Worm (Caenorhabditis elegans) whole organism, early embryonic: ENCODE results near the gene F17C11.12.

Experiments used
- B0310.2 ChIP-seq: sonication (generic microtip); optimal IDR thresholded peaks from 2 replicates; lab custom pipeline; 2016; ENCODE audit warnings: mild to moderate bottlenecking, missing genetic modification characterization, missing compliant biosample characterization
- F13C5.2 ChIP-seq: sonication (generic microtip); optimal IDR thresholded peaks from 2 replicates; lab custom pipeline; 2017; ENCODE audit warnings: mild to moderate bottlenecking, missing genetic modification characterization, inconsistent platforms, missing compliant biosample characterization
- aly-1 ChIP-seq: sonication (generic microtip); optimal IDR thresholded peaks from 2 replicates; lab custom pipeline; 2016; ENCODE audit warnings: missing genetic modification characterization, missing compliant biosample characterization
- ama-1 ChIP-seq: fragments of 150-350 bp; optimal IDR thresholded peaks from 2 replicates; lab custom pipeline; 2014
- ceh-13 ChIP-seq: fragments of 200-800 bp; sonication (Bioruptor generic); optimal IDR thresholded peaks from 2 replicates; lab custom pipeline; 2018; ENCODE audit warnings: mild to moderate bottlenecking, missing genetic modification characterization, missing compliant biosample characterization
- ceh-36 ChIP-seq: sonication (generic microtip); optimal IDR thresholded peaks from 2 replicates; lab custom pipeline; 2016; ENCODE audit warnings: missing genetic modification characterization, inconsistent platforms, missing compliant biosample characterization
- ets-7 ChIP-seq: sonication (generic microtip); optimal IDR thresholded peaks from 2 replicates; lab custom pipeline; 2016; ENCODE audit warnings: missing genotype, missing genetic modification characterization, missing compliant biosample characterization
- flt-1 ChIP-seq: fragments of 200-800 bp; sonication (Bioruptor generic); IDR thresholded peaks from 2 replicates; pipeline ENCODE4 v1.3.6; 2022; ENCODE audit warnings: missing genetic modification characterization, missing compliant biosample characterization
- hmbx-1 ChIP-seq: sonication (generic microtip); optimal IDR thresholded peaks from 2 replicates; lab custom pipeline; 2016; ENCODE audit warnings: mild to moderate bottlenecking, missing genetic modification characterization, missing compliant biosample characterization
- hmg-4 ChIP-seq: fragments of 200-800 bp; sonication (Bioruptor generic); optimal IDR thresholded peaks from 2 replicates; lab custom pipeline; 2018; ENCODE audit warnings: mild to moderate bottlenecking, missing genetic modification characterization, missing compliant biosample characterization
- hnd-1 ChIP-seq: sonication (generic microtip); optimal IDR thresholded peaks from 2 replicates; lab custom pipeline; 2016; ENCODE audit warnings: missing genetic modification characterization, missing compliant biosample characterization
- pes-1 ChIP-seq: fragments of 200-800 bp; sonication (Bioruptor generic); IDR thresholded peaks from 2 replicates; pipeline ENCODE4 v1.3.6; 2022; ENCODE audit warnings: missing genetic modification reagents, missing genetic modification characterization, missing compliant biosample characterization
- scrt-1 ChIP-seq: fragments of 200-800 bp; sonication (Bioruptor generic); IDR thresholded peaks from 2 replicates; pipeline ENCODE4 v1.3.6; 2022; ENCODE audit warnings: missing genetic modification characterization, missing compliant biosample characterization
- sea-1 ChIP-seq: fragments of 200-800 bp; sonication (Bioruptor generic); conservative IDR thresholded peaks from 2 replicates; pipeline ENCODE4 v1.3.6; 2022; ENCODE audit warnings: missing genetic modification characterization, missing compliant biosample characterization
- tbx-11 ChIP-seq: fragments of 200-800 bp; sonication (Bioruptor generic); IDR thresholded peaks from 2 replicates; pipeline ENCODE4 v1.3.6; 2022; ENCODE audit warnings: missing genetic modification characterization, missing compliant biosample characterization
- tbx-37 ChIP-seq: fragments of 200-800 bp; sonication (Bioruptor generic); conservative IDR thresholded peaks from 2 replicates; pipeline ENCODE4 v1.3.6; 2022; ENCODE audit warnings: missing genetic modification reagents, missing genetic modification characterization, missing compliant biosample characterization
- tra-4 ChIP-seq: sonication (generic microtip); optimal IDR thresholded peaks from 2 replicates; lab custom pipeline; 2017; ENCODE audit warnings: missing genetic modification characterization, missing compliant biosample characterization

F17C11.12 gene

DNA sequence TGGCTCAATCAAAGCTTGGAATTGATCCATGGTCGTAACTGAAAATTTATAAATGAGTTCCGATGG is 39.8 kb downstream of the F17C11.12 start, which contains the start of gene sec-61.G:
Gene sec-61.G (minus strand): TSS at position 38 of the 66 bp plus-strand sequence.
- TF ChIP-seq hmbx-1 (tag; lab: Kevin White, UChicago) (no peak), hmg-4 (no peak), sea-1 (no peak), tbx-11 (GFP tag; lab: Robert Waterston, UW) (no peak), pes-1 (GFP tag; lab: Robert Waterston, UW) (no peak), scrt-1 (GFP tag; lab: Robert Waterston, UW) (no peak)

DNA sequence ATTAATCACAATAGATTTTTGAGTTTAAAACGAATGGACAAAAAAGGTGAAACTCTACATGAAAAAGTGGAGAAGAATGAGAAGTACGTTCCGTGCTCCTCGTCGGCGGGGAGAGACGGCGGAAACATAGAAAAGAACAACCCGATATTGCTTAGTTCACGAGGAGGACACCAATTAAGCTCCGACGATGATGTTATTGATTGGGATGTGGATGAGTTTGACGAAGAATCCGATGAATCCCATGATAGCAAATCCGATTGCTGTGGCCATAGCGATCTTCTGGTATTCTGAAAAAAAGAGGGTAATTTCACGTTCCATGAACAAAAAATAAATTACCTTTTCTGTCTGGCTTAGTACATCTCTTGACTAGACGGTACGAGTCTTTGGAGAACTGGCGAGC is 40.0 kb downstream of the F17C11.12 start:
- TF ChIP-seq ceh-13 (GFP tag; lab: Kevin White, UChicago) (no peak), pes-1 (GFP tag; lab: Robert Waterston, UW) (no peak), flt-1 (GFP tag; lab: Robert Waterston, UW) (no peak), ceh-36 (tag; lab: Kevin White, UChicago) (no peak)

DNA sequence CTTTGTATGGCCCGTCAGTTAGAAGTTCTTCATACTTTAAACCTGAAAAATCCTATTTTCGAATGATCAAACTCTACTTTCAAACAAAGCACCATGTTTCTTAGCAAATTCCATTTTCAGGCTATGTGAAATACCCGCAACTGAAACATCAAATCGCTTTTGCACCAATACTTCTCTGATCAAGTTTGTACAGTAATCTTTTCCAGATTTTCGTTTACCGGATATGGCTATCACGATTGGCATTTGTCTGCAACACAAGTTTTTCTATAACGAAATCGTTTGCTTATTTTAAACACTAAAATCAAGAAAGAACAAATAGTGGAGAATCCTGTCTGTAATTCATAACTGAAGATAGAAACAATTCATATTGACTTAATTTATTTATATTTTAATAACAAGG is 40.4 kb downstream of the F17C11.12 start, which contains the start of gene F32D8.13:
Gene F32D8.13 (minus strand): TSS at position 249 of the 400 bp plus-strand sequence.
- no peak for TF ChIP-seq hnd-1 (tag; lab: Kevin White, UChicago)
- no peak for TF ChIP-seq aly-1 (tag; lab: Kevin White, UChicago)
- no peak for TF ChIP-seq F13C5.2 (tag; lab: Kevin White, UChicago)
- no peak for TF ChIP-seq ceh-13 (GFP tag; lab: Kevin White, UChicago)

DNA sequence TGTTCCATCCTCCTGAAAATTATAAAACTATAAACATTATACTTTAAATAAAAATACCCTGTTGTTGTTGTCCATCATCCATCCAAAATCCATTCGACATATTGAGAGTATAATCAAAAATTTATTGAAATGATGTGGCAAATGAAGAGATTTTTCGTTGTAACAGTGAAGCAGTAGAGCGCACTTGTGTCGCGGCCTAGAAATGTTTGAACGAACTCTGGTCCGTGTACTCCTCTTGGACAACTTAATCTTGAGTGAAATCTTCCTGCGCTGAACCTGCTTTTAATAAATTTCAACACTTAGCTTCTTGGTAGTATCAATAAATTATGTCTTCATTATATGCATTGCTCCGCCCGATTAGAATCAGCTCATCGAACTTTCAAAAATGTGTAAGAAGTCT is 42.1 kb downstream of the F17C11.12 start, which contains the start of the genes F32D8.14 and F32D8.5:
Gene F32D8.14 (minus strand): TSS at position 188 of the 400 bp plus-strand sequence.
Gene F32D8.5 (plus strand): TSS at position 200 of the 400 bp plus-strand sequence.
- TF ChIP-seq ceh-36 (tag; lab: Kevin White, UChicago): no peak
- TF ChIP-seq F13C5.2 (tag; lab: Kevin White, UChicago): peak; percentile 19
- peak; percentile 28; the same call in 1 of the 2 replicates for TF ChIP-seq pes-1 (GFP tag; lab: Robert Waterston, UW)
- TF ChIP-seq tbx-37 (GFP tag; lab: Robert Waterston, UW): peak; percentile 69

DNA sequence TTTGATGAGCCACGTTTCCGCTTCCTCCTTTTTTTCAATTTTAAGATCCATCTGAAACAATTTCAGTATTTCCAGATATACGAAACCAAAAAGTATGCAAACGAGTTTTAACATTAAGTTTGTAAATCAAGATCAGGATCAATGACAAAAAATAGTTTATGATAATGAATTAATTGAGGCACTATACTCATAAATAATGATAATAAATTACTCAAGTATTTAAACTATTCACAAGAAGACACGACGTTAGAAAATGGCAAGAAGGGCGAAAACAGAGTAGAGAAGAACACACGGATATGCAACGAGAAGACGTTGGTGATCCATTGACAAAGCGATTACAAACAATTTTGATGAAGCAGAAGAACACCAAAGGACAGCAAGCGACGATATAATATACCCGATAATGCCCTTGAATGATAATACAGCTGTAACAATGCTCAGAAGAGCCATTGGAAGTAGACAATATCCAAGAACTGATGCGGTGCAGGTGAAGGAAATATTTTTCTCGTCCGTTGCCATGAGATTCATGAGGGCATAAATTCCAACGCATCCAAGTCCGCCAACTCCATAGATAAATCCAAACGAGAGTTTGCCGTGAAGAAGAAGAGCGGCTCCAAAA is 43.1 kb downstream of the F17C11.12 start, which contains the start of gene F32D8.4:
Gene F32D8.4 (minus strand): TSS at position 51 of the 619 bp plus-strand sequence.
- TF ChIP-seq sea-1: no peak
- TF ChIP-seq tbx-37 (GFP tag; lab: Robert Waterston, UW): no peak
- no peak for TF ChIP-seq tbx-11 (GFP tag; lab: Robert Waterston, UW)
- no peak for TF ChIP-seq F13C5.2 (tag; lab: Kevin White, UChicago)
- no peak for TF ChIP-seq ets-7
- no peak for TF ChIP-seq ceh-13 (GFP tag; lab: Kevin White, UChicago)
- no peak for TF ChIP-seq hnd-1 (tag; lab: Kevin White, UChicago)
- TF ChIP-seq ceh-36 (tag; lab: Kevin White, UChicago): no peak
- TF ChIP-seq tra-4 (tag; lab: Kevin White, UChicago): no peak
- TF ChIP-seq hmbx-1 (tag; lab: Kevin White, UChicago): no peak
- no peak for TF ChIP-seq pes-1 (GFP tag; lab: Robert Waterston, UW)
- TF ChIP-seq scrt-1 (GFP tag; lab: Robert Waterston, UW): no peak
- no peak for TF ChIP-seq B0310.2 (tag; lab: Kevin White, UChicago)
- no peak for TF ChIP-seq aly-1 (tag; lab: Kevin White, UChicago)
- TF ChIP-seq hmg-4: no peak

DNA sequence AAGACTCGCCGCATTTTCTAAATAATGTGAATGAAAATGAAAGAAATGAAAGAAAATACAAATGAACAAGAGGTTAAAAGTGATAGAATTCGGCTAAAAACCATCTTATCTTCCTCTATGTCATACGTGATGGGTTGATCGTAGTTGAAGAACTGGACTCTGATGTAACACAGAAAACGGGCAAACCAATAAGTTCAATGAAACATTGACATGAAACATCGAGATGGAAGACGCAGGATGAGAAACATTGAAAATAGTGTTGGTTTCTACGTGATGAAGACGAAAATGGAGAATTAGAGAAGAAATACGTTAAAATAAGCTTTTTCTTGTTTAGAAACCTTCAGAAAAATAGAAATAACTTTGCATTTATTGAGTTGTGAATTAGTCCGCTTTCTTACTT is 45.7 kb downstream of the F17C11.12 start, which contains the start of gene F32D8.12:
Gene F32D8.12 (minus strand): TSS at position 48 of the 400 bp plus-strand sequence.
- TF ChIP-seq aly-1 (tag; lab: Kevin White, UChicago): no peak
- TF ChIP-seq ets-7: no peak
- no peak for TF ChIP-seq scrt-1 (GFP tag; lab: Robert Waterston, UW)
- no peak for TF ChIP-seq tbx-37 (GFP tag; lab: Robert Waterston, UW)
- TF ChIP-seq flt-1 (GFP tag; lab: Robert Waterston, UW): no peak
- no peak for TF ChIP-seq sea-1
- TF ChIP-seq F13C5.2 (tag; lab: Kevin White, UChicago): no peak
- TF ChIP-seq tra-4 (tag; lab: Kevin White, UChicago): no peak
- no peak for TF ChIP-seq tbx-11 (GFP tag; lab: Robert Waterston, UW)
- no peak for TF ChIP-seq ama-1 (lab: Kevin White, UChicago)

DNA sequence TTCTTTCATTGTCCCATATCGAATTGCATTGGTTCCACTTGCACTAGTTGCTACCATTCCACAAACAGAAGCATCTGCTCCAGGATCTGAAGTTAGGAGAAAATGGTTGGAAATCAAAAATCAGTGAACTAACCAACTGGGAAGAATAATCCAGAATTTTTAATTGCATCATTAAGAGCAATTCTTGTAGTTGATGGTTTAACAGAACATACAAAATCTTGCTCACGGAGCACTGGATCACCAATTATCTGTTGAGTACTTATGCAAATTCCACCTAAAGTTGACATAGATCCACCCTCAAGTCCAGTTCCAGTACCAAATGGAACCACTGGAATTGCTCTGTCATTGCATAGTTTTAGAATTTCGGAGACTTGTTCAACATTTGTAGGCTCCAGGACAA is 46.9 kb downstream of the F17C11.12 start:
- TF ChIP-seq ets-7 (no peak), flt-1 (GFP tag; lab: Robert Waterston, UW) (no peak), aly-1 (tag; lab: Kevin White, UChicago) (no peak), pes-1 (GFP tag; lab: Robert Waterston, UW) (no peak), ceh-36 (tag; lab: Kevin White, UChicago) (no peak), ceh-13 (GFP tag; lab: Kevin White, UChicago) (no peak), hnd-1 (tag; lab: Kevin White, UChicago) (no peak), tra-4 (tag; lab: Kevin White, UChicago) (no peak), F13C5.2 (tag; lab: Kevin White, UChicago) (no peak), sea-1 (no peak)

DNA sequence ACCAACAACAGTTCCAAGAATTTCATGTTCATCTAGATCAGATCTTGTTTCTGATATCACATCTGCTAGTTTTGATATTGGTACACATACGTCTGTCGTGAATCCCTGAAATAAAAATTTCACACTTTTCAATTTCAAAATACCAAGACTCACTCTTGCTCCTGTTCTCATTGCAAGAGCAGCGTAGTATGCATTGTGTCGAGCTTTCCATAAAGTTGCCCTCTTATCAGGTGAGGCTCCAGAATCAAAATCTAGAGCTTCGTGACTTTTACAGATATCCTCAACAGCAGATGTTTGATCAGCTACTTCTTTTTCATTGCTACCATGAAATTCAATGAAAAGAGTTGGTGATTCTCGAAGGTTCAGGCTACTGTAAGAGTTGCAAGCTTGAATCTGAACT is 47.7 kb downstream of the F17C11.12 start, which contains the start of gene F32D8.11:
Gene F32D8.11 (minus strand): TSS at position 101 of the 400 bp plus-strand sequence.
- TF ChIP-seq pes-1 (GFP tag; lab: Robert Waterston, UW) (no peak), aly-1 (tag; lab: Kevin White, UChicago) (no peak), flt-1 (GFP tag; lab: Robert Waterston, UW) (no peak), ets-7 (no peak), F13C5.2 (tag; lab: Kevin White, UChicago) (no peak), ama-1 (lab: Kevin White, UChicago) (no peak), ceh-36 (tag; lab: Kevin White, UChicago) (no peak), ceh-13 (GFP tag; lab: Kevin White, UChicago) (no peak), hnd-1 (tag; lab: Kevin White, UChicago) (no peak), hmbx-1 (tag; lab: Kevin White, UChicago) (no peak), hmg-4 (no peak), tbx-37 (GFP tag; lab: Robert Waterston, UW) (no peak), sea-1 (no peak)
